Worm (Caenorhabditis elegans): ENCODE data around the gene lars-1.

DNA sequence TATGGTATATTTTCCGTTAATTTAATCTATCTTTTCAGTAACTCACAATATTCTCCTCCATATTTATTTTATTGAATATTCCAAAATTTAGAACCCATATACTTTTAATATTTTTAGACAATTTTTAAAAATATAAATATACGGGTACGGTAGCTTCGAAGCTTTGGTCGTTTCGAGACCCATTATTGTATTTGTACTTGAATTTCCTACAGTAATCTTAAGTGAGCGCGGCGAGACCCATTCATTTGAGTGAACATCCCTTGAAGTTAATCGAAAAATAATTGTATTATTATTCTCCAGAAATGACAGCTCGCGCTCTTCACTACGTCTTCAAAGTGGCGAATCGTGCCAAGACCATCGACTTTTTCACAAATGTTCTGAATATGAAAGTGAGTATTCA, 33.3 kb downstream of the lars-1 start, which contains the start of gene glod-4:
- TF ChIP-seq lsy-27 (tag; optimal IDR thresholded peaks at IDR 0.05; ENCODE audit: borderline replicate concordance, insufficient read depth): no peak
- no peak for TF ChIP-seq efl-1 (GFP tag; optimal IDR thresholded peaks at IDR 0.05)
- TF ChIP-seq Y95B8A.8 (GFP tag; IDR thresholded peaks at IDR 0.05): no peak
- TF ChIP-seq tbp1 (GFP tag; optimal IDR thresholded peaks at IDR 0.05): no peak
- no peak for TF ChIP-seq sdz-38 (tag; optimal IDR thresholded peaks at IDR 0.05)
- TF ChIP-seq C17E4.6 (GFP tag; IDR thresholded peaks at IDR 0.05): no peak
